Worm (Caenorhabditis elegans) whole organism, L4 larva: Measurements from ENCODE around the gene fkh-8.

Source experiments
- F44E2.7 ChIP-seq: fragments of 200-800 bp; sonication (Bioruptor generic); IDR thresholded peaks from 2 replicates; pipeline ENCODE4 v2.1.2; 2022; ENCODE audit warnings: missing genetic modification characterization, missing compliant biosample characterization
- R02D3.7 ChIP-seq: fragments of 150-350 bp; sonication (generic microtip); optimal IDR thresholded peaks from 3 replicates; lab custom pipeline; 2014; ENCODE audit warnings: missing biosample characterization, missing genetic modification characterization
- T20F7.1 ChIP-seq: fragments of 200-800 bp; sonication (Bioruptor generic); optimal IDR thresholded peaks from 2 replicates; lab custom pipeline; 2018; ENCODE audit warnings: mild to moderate bottlenecking, missing genetic modification characterization, missing compliant biosample characterization
- T26A8.4 ChIP-seq: fragments of 200-800 bp; sonication (Bioruptor generic); IDR thresholded peaks from 2 replicates; pipeline ENCODE4 v1.3.6; 2022; ENCODE audit warnings: missing genetic modification characterization, missing compliant biosample characterization
- ZK546.5 ChIP-seq, 2 experiments: sonication (generic microtip); optimal IDR thresholded peaks; 2 replicates each; lab custom pipeline; 2017; ENCODE audit warnings: missing biosample characterization in 2 of 2, missing genetic modification characterization in 2 of 2
- aha-1 ChIP-seq: fragments of 150-350 bp; peaks from one replicate; lab custom pipeline; 2014; ENCODE audit warnings: missing biosample characterization, missing genetic modification characterization
- aly-2 ChIP-seq: sonication (generic microtip); optimal IDR thresholded peaks from 2 replicates; lab custom pipeline; 2018; ENCODE audit warnings: missing biosample characterization, missing genetic modification characterization
- attf-4 ChIP-seq: sonication (generic microtip); optimal IDR thresholded peaks from 3 replicates; lab custom pipeline; 2017; ENCODE audit warnings: missing biosample characterization, missing genetic modification characterization
- ceh-20 ChIP-seq: fragments of 200-800 bp; sonication (Bioruptor generic); IDR thresholded peaks from 2 replicates; pipeline ENCODE4 v1.3.6; 2022; ENCODE audit warnings: missing genetic modification reagents, missing genetic modification characterization, missing compliant biosample characterization
- ceh-32 ChIP-seq: sonication (generic microtip); optimal IDR thresholded peaks from 2 replicates; lab custom pipeline; 2016; ENCODE audit warnings: mild to moderate bottlenecking, missing genetic modification characterization, missing compliant biosample characterization; ENCODE audit not compliant: poor library complexity
- daf-19 ChIP-seq: fragments of 200-800 bp; sonication (Bioruptor generic); conservative IDR thresholded peaks from 2 replicates; pipeline ENCODE4 v1.3.6; 2022; ENCODE audit warnings: missing genetic modification characterization, missing compliant biosample characterization
- dmd-6 ChIP-seq: fragments of 200-800 bp; sonication (Bioruptor generic); IDR thresholded peaks from 2 replicates; pipeline ENCODE4 v1.3.6; 2022; ENCODE audit warnings: missing genetic modification reagents, missing genetic modification characterization, missing compliant biosample characterization
- dpl-1 ChIP-seq: fragments of 150-350 bp; optimal IDR thresholded peaks from 2 replicates; lab custom pipeline; 2014; ENCODE audit warnings: missing biosample characterization, missing genetic modification reagents, missing genetic modification characterization
- duxl-1 ChIP-seq: sonication (generic microtip); optimal IDR thresholded peaks from 2 replicates; lab custom pipeline; 2016; ENCODE audit warnings: mild to moderate bottlenecking, missing genetic modification characterization, moderate library complexity, missing compliant biosample characterization; ENCODE audit not compliant: poor library complexity
- dve-1 ChIP-seq: sonication (generic microtip); optimal IDR thresholded peaks from 2 replicates; lab custom pipeline; 2017; ENCODE audit warnings: antibody characterized with exemption, mild to moderate bottlenecking, missing genetic modification characterization, missing compliant biosample characterization; ENCODE audit not compliant: insufficient read depth
- fkh-10 ChIP-seq: fragments of 150-350 bp; optimal IDR thresholded peaks from 2 replicates; lab custom pipeline; 2014; ENCODE audit warnings: missing biosample characterization, missing genetic modification reagents, missing genetic modification characterization
- gei-8 ChIP-seq: fragments of 200-800 bp; sonication (Bioruptor generic); optimal IDR thresholded peaks from 2 replicates; lab custom pipeline; 2018; ENCODE audit warnings: mild to moderate bottlenecking, missing genetic modification characterization, missing compliant biosample characterization
- hmg-1.1 ChIP-seq: fragments of 200-800 bp; sonication (Bioruptor generic); IDR thresholded peaks from 2 replicates; pipeline ENCODE4 v1.3.6; 2022; ENCODE audit warnings: missing genetic modification reagents, missing genetic modification characterization, missing compliant biosample characterization
- lin-1 ChIP-seq: fragments of 200-800 bp; sonication (Bioruptor generic); IDR thresholded peaks from 2 replicates; pipeline ENCODE4 v1.3.6; 2022; ENCODE audit warnings: missing genetic modification reagents, missing genetic modification characterization, missing compliant biosample characterization
- lin-15B ChIP-seq: fragments of 150-350 bp; sonication (generic microtip); optimal IDR thresholded peaks from 3 replicates; lab custom pipeline; 2014; ENCODE audit warnings: missing biosample characterization, missing genetic modification characterization
- lir-3 ChIP-seq: sonication (generic microtip); optimal IDR thresholded peaks from 2 replicates; lab custom pipeline; 2016; ENCODE audit warnings: mild to moderate bottlenecking, missing genetic modification characterization, missing compliant biosample characterization
- lsy-2 ChIP-seq, 2 experiments: fragments of 150-350 bp in 1 of 2; sonication (generic microtip) in 1 of 2; optimal IDR thresholded peaks; 2 replicates each; lab custom pipeline; 2014 to 2017; ENCODE audit warnings: missing biosample characterization in 2 of 2, missing genetic modification characterization in 2 of 2
- madf-9 ChIP-seq: fragments of 200-800 bp; sonication (Bioruptor generic); conservative IDR thresholded peaks from 2 replicates; pipeline ENCODE4 v1.3.6; 2022; ENCODE audit warnings: missing genetic modification reagents, missing genetic modification characterization, missing compliant biosample characterization
- mdt-29 ChIP-seq: fragments of 200-800 bp; sonication (Bioruptor generic); IDR thresholded peaks from 2 replicates; pipeline ENCODE4 v1.3.6; 2022; ENCODE audit warnings: missing genetic modification reagents, missing genetic modification characterization, missing compliant biosample characterization
- mes-2 ChIP-seq: sonication (generic microtip); optimal IDR thresholded peaks from 2 replicates; lab custom pipeline; 2016; ENCODE audit warnings: missing genotype, mild to moderate bottlenecking, missing genetic modification characterization, missing compliant biosample characterization; ENCODE audit not compliant: poor library complexity, severe bottlenecking
- nhr-11 ChIP-seq: fragments of 150-350 bp; optimal IDR thresholded peaks from 2 replicates; lab custom pipeline; 2014; ENCODE audit warnings: missing biosample characterization, missing genetic modification characterization
- nhr-48 ChIP-seq: sonication (generic microtip); optimal IDR thresholded peaks from 2 replicates; lab custom pipeline; 2016; ENCODE audit warnings: mild to moderate bottlenecking, missing genetic modification characterization, missing compliant biosample characterization
- nhr-6 ChIP-seq: fragments of 150-350 bp; optimal IDR thresholded peaks from 2 replicates; lab custom pipeline; 2014; ENCODE audit warnings: missing biosample characterization, missing genetic modification characterization
- pqm-1 ChIP-seq: sonication (generic microtip); optimal IDR thresholded peaks from 2 replicates; lab custom pipeline; 2017; ENCODE audit warnings: missing biosample characterization, missing genetic modification characterization
- rbr-2 ChIP-seq: sonication (generic microtip); optimal IDR thresholded peaks from 2 replicates; lab custom pipeline; 2016; ENCODE audit warnings: missing genotype, missing genetic modification characterization, missing compliant biosample characterization
- saeg-2 ChIP-seq: fragments of 200-800 bp; sonication (Bioruptor generic); IDR thresholded peaks from 2 replicates; pipeline ENCODE4 v1.3.6; 2022; ENCODE audit warnings: missing genetic modification reagents, missing genetic modification characterization, missing compliant biosample characterization
- spr-1 ChIP-seq: sonication (generic microtip); optimal IDR thresholded peaks from 2 replicates; lab custom pipeline; 2016; ENCODE audit warnings: mild to moderate bottlenecking, missing genetic modification characterization, missing compliant biosample characterization
- unc-130 ChIP-seq: sonication (generic microtip); optimal IDR thresholded peaks from 2 replicates; lab custom pipeline; 2016; ENCODE audit warnings: missing genetic modification reagents, missing genetic modification characterization, missing compliant biosample characterization
- unc-39 ChIP-seq: sonication (generic microtip); optimal IDR thresholded peaks from 2 replicates; lab custom pipeline; 2017; ENCODE audit warnings: missing biosample characterization, missing genetic modification characterization
- unc-62 ChIP-seq, 3 experiments: fragments of 150-350 bp in 1 of 3; sonication (generic microtip); optimal IDR thresholded peaks in 2 of 3; peaks in 1 of 3; 1 replicate in 1 of 3; 2 replicates in 2 of 3; lab custom pipeline; 2014 to 2017; ENCODE audit warnings: missing biosample characterization in 3 of 3, missing genetic modification characterization in 3 of 3, missing genetic modification reagents in 3 of 3, missing genotype in 1 of 3
- zfp-2 ChIP-seq: sonication (generic microtip); optimal IDR thresholded peaks from 2 replicates; lab custom pipeline; 2016; ENCODE audit warnings: mild to moderate bottlenecking, missing genetic modification characterization, missing compliant biosample characterization
- zip-2 ChIP-seq: fragments of 150-350 bp; optimal IDR thresholded peaks from 2 replicates; lab custom pipeline; 2014; ENCODE audit warnings: missing biosample characterization, missing genetic modification characterization
- ztf-11 ChIP-seq: fragments of 150-350 bp; optimal IDR thresholded peaks from 2 replicates; lab custom pipeline; 2014; ENCODE audit warnings: missing biosample characterization, missing genetic modification characterization

The fkh-8 gene

ce11 chrII:6219346-6219745 is 28.2 kb upstream of the fkh-8 start, which contains the start of gene mks-2:
mks-2 (minus strand) TSS chrII:6219446.
- TF ChIP-seq lir-3 (tag; lab: Kevin White, UChicago) (no peak), F44E2.7 (GFP tag; lab: Robert Waterston, UW) (no peak), T20F7.1 (GFP tag; lab: Kevin White, UChicago) (no peak), daf-19 (GFP tag; lab: Robert Waterston, UW) (no peak), madf-9 (no peak), unc-39 (tag; lab: Kevin White, UChicago) (no peak), zfp-2 (tag; lab: Kevin White, UChicago) (no peak), ceh-20 (GFP tag; lab: Robert Waterston, UW) (no peak), fkh-10 (GFP tag; lab: Kevin White, UChicago) (no peak), ceh-32 (tag; lab: Kevin White, UChicago) (no peak), mdt-29 (GFP tag; lab: Robert Waterston, UW) (no peak)

ce11 chrII:6208116-6208515 is 16.9 kb upstream of the fkh-8 start, which contains the start of gene daf-37:
daf-37 (minus strand) TSS chrII:6208216.
- TF ChIP-seq aha-1 (peak; percentile 44), duxl-1 (tag; lab: Kevin White, UChicago) (no peak), rbr-2 (tag; lab: Kevin White, UChicago) (no peak)
- TF ChIP-seq, all 104 proteins: peak for 1

- TF ChIP-seq fkh-10 (GFP tag; lab: Kevin White, UChicago), result peak; percentile 51
- no peak for TF ChIP-seq ztf-11 (tag; lab: Kevin White, UChicago)
These were observed 16.1 kb upstream of the fkh-8 start for ce11 chrII:6207252-6207651.

- TF ChIP-seq zip-2 (tag; lab: Kevin White, UChicago) (no peak), aly-2 (no peak), aha-1 (no peak), nhr-48 (tag; lab: Kevin White, UChicago) (no peak), pqm-1 (tag; lab: Kevin White, UChicago) (no peak), ZK546.5 (tag; optimal IDR thresholded peaks at IDR 0.05; lab: Kevin White, UChicago) (no peak), gei-8 (GFP tag; lab: Kevin White, UChicago) (no peak), lin-1 (GFP tag; lab: Robert Waterston, UW) (no peak), rbr-2 (tag; lab: Kevin White, UChicago) (no peak)
These were observed 11.7 kb upstream of the fkh-8 start, which contains the start of gene C30B5.17 for ce11 chrII:6202910-6203309. C30B5.17 (minus strand) TSS chrII:6203010.

ce11 chrII:6199010-6199409 is 7.8 kb upstream of the fkh-8 start:
- TF ChIP-seq dve-1 (tag; lab: Kevin White, UChicago) (no peak), lin-1 (GFP tag; lab: Robert Waterston, UW) (no peak), mdt-29 (GFP tag; lab: Robert Waterston, UW) (no peak), gei-8 (GFP tag; lab: Kevin White, UChicago) (no peak)

ce11 chrII:6198468-6198867 is 7.3 kb upstream of the fkh-8 start, which contains the start of gene szy-4:
szy-4 (plus strand) TSS chrII:6198696.
- no peak for TF ChIP-seq dpl-1
- TF ChIP-seq hmg-1.1 (GFP tag; lab: Robert Waterston, UW), result no peak
- TF ChIP-seq unc-130 (GFP tag; lab: Kevin White, UChicago), result peak; percentile 34
- TF ChIP-seq R02D3.7 (tag; lab: Kevin White, UChicago), result no peak
- TF ChIP-seq T26A8.4 (GFP tag; lab: Robert Waterston, UW), result no peak
- TF ChIP-seq, all 104 proteins: peak for 1

ce11 chrII:6196875-6197274 is 5.7 kb upstream of the fkh-8 start, which contains the start of the genes rbmx-2 and C30B5.2:
rbmx-2 (minus strand) TSS chrII:6196948.
C30B5.2 (plus strand) TSS chrII:6197180.
- TF ChIP-seq lsy-2 (tag; optimal IDR thresholded peaks at IDR 0.05; lab: Kevin White, UChicago) (peak in 1 of 2 experiments; percentile 93), dpl-1 (peak; percentile 60), daf-19 (GFP tag; lab: Robert Waterston, UW) (no peak), nhr-6 (tag; lab: Kevin White, UChicago) (peak; percentile 12), saeg-2 (GFP tag; lab: Robert Waterston, UW) (no peak), spr-1 (tag; lab: Kevin White, UChicago) (no peak), mes-2 (tag; lab: Kevin White, UChicago) (peak; percentile 88), nhr-11 (no peak), unc-62 (GFP tag; optimal IDR thresholded peaks at IDR 0.05 in 1 of 2; lab: Kevin White, UChicago) (peak in 1 of 2 experiments; percentile 89), unc-62 (tag; optimal IDR thresholded peaks at IDR 0.05; lab: Kevin White, UChicago) (no peak), dmd-6 (GFP tag; lab: Robert Waterston, UW) (peak; percentile 24; the same call in 1 of the 2 replicates), rbr-2 (tag; lab: Kevin White, UChicago) (peak; percentile 1), attf-4 (no peak), lin-15B (tag; lab: Kevin White, UChicago) (no peak)
